Fruit fly (Drosophila melanogaster) whole organism, adult: ENCODE data around the gene tipE.

Experiments
- CG11617 ChIP-seq: fragments of 200-800 bp; sonication (Bioruptor generic); optimal IDR thresholded peaks from 2 replicates; lab custom pipeline; 2017; ENCODE audit warnings: mild to moderate bottlenecking, missing biosample characterization, missing genetic modification reagents, missing genetic modification characterization
- CG14711 ChIP-seq: fragments of 200-800 bp; sonication (Bioruptor generic); optimal IDR thresholded peaks from 2 replicates; lab custom pipeline; 2018; ENCODE audit warnings: missing biosample characterization, mild to moderate bottlenecking, missing genetic modification characterization, moderate library complexity
- CG33017 ChIP-seq: fragments of 200-800 bp; sonication (Bioruptor generic); optimal IDR thresholded peaks from 2 replicates; lab custom pipeline; 2018; ENCODE audit warnings: missing biosample characterization, mild to moderate bottlenecking, missing genetic modification characterization, moderate library complexity
- CG5204 ChIP-seq: fragments of 200-800 bp; sonication (Bioruptor generic); optimal IDR thresholded peaks from 2 replicates; lab custom pipeline; 2016; ENCODE audit warnings: missing biosample characterization, missing genetic modification characterization
- CG7045 ChIP-seq: fragments of 200-800 bp; sonication (Bioruptor generic); optimal IDR thresholded peaks from 2 replicates; lab custom pipeline; 2017; ENCODE audit warnings: missing biosample characterization, mild to moderate bottlenecking, missing genetic modification characterization
- Clk ChIP-seq: fragments of 200-800 bp; sonication (Bioruptor generic); optimal IDR thresholded peaks from 2 replicates; lab custom pipeline; 2017; ENCODE audit warnings: missing biosample characterization, missing genetic modification characterization
- Crg-1 ChIP-seq: fragments of 200-800 bp; sonication (Bioruptor generic); optimal IDR thresholded peaks from 2 replicates; lab custom pipeline; 2016; ENCODE audit warnings: missing biosample characterization, missing genetic modification characterization
- Mnt ChIP-seq: fragments of 200-800 bp; sonication (Bioruptor generic); optimal IDR thresholded peaks from 2 replicates; lab custom pipeline; 2016; ENCODE audit warnings: missing biosample characterization, mild to moderate bottlenecking, missing genetic modification characterization
- cic ChIP-seq: fragments of 200-800 bp; sonication (Bioruptor generic); optimal IDR thresholded peaks from 2 replicates; lab custom pipeline; 2017; ENCODE audit warnings: missing biosample characterization, mild to moderate bottlenecking, missing genetic modification characterization, moderate library complexity
- cnc ChIP-seq, 2 experiments: fragments of >200 bp; optimal IDR thresholded peaks; 2 replicates each; lab custom pipeline; 2017
- kay ChIP-seq: fragments of 200-800 bp; sonication (Bioruptor generic); peaks from one replicate; lab custom pipeline; 2016; ENCODE audit warnings: missing biosample characterization, missing genetic modification characterization, borderline replicate concordance

DNA sequence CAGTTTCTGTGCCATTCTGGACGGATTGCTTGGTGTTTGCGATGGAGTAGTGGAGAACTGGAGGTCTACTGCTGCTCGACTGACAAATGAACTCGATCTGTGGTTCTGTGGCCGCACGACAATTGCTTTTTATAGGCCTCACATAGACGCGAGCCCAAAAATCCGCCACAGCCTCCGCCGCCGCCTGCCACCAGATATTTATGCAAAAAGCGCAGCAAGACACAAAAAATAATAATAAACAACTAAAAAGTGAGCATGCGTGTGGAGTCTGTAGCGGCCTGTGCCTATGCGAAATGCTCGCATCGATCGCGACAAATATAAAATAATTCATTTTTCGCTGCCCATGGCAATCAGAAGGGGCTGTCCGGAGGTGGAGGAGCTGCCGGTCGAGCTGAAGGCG, 20.8 kb downstream of the tipE start, which contains the start of gene Cpr64Aa:
- no peak for TF ChIP-seq CG11617
- TF ChIP-seq Clk (GFP tag; lab: Kevin White, UChicago), result no peak
- no peak for TF ChIP-seq kay (GFP tag; lab: Kevin White, UChicago)
- TF ChIP-seq cnc (optimal IDR thresholded peaks at IDR 0.05; lab: Kevin White, UChicago), result no peak
- no peak for TF ChIP-seq Crg-1
- TF ChIP-seq Mnt (GFP tag; lab: Kevin White, UChicago), result no peak
- no peak for TF ChIP-seq CG14711
- no peak for TF ChIP-seq cic
- no peak for TF ChIP-seq CG33017 (tag; lab: Kevin White, UChicago)
- TF ChIP-seq CG7045 (GFP tag; lab: Kevin White, UChicago), result no peak
- TF ChIP-seq CG5204, result no peak
